Fruit fly (Drosophila melanogaster) whole organism, adult: ENCODE measurements around the gene Osi10a.

Experiments used
- CG14711 ChIP-seq: fragments of 200-800 bp; sonication (Bioruptor generic); optimal IDR thresholded peaks from 2 replicates; lab custom pipeline; 2018; ENCODE audit warnings: missing biosample characterization, mild to moderate bottlenecking, missing genetic modification characterization, moderate library complexity
- CG1620 ChIP-seq: fragments of 200-800 bp; sonication (Bioruptor generic); optimal IDR thresholded peaks from 2 replicates; lab custom pipeline; 2016; ENCODE audit warnings: missing biosample characterization, missing genetic modification characterization
- Clk ChIP-seq: fragments of 200-800 bp; sonication (Bioruptor generic); optimal IDR thresholded peaks from 2 replicates; lab custom pipeline; 2017; ENCODE audit warnings: missing biosample characterization, missing genetic modification characterization
- kay ChIP-seq: fragments of 200-800 bp; sonication (Bioruptor generic); peaks from one replicate; lab custom pipeline; 2016; ENCODE audit warnings: missing biosample characterization, missing genetic modification characterization, borderline replicate concordance
- toe ChIP-seq: fragments of 200-800 bp; sonication (Bioruptor generic); optimal IDR thresholded peaks from 2 replicates; lab custom pipeline; 2016; ENCODE audit warnings: missing biosample characterization, missing genetic modification characterization

DNA sequence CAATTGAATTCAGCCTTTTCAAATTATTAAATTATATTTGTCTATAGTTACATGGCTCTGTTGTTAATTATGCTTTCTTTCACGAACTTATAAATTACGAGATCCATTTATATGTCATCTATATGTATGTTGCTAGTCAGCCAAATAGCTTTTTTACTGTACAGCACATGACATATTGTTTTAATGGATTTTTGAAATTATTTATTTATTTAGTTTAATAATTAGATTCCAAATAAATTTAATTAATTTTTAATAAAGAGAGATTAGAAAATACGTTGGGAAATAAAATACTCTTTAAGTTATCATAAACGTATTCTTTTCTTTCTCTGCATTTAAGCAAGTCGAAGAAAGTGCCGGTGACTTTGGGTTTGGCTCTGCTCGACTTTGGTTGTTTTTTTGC, 22.5 kb upstream of the Osi10a start:
- TF ChIP-seq toe (no peak), CG14711 (tag; lab: Kevin White, UChicago) (no peak), CG1620 (no peak), kay (no peak), Clk (GFP tag; lab: Kevin White, UChicago) (no peak)
